Worm (Caenorhabditis elegans): Measurements from ENCODE around the gene F20H11.1.

F20H11.1 gene

ce11 chrIII:6606641-6607040 lies 14.7 kb upstream of the F20H11.1 start:
- no peak for TF ChIP-seq C06A6.2 (GFP tag; conservative IDR thresholded peaks at IDR 0.05)
- TF ChIP-seq nhr-90 (tag; optimal IDR thresholded peaks at IDR 0.05): no peak
- no peak for TF ChIP-seq sptf-2 (GFP tag; optimal IDR thresholded peaks at IDR 0.05)
- no peak for TF ChIP-seq B0261.1 (tag; optimal IDR thresholded peaks at IDR 0.05)
- TF ChIP-seq ceh-58 (GFP tag; IDR thresholded peaks at IDR 0.05): no peak
- TF ChIP-seq aptf-2 (GFP tag; conservative IDR thresholded peaks at IDR 0.05): no peak
- no peak for TF ChIP-seq madf-3 (GFP tag; IDR thresholded peaks at IDR 0.05)
- TF ChIP-seq T26A5.8 (tag; optimal IDR thresholded peaks at IDR 0.05): no peak

DNA sequence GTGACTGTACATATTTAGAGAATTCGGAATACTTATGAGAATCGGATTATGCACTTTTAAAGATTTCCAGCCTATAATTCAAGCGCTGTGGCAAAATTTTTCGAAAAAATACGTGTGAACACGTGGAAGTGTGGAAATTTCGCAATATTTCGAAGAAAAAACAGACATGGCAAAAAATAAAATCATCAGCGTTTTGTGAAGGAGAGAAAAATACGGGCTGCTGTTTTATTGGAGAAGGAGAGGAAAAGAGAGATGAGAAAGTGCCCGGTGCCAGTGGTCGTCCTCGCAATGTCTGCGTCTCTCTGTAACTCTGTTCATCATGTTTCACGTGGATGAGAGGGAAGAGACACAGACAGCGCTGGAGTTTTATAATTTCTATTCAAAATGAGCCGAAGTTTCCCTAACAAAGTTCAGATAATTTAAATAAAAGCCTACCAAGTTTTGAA lies 14.1 kb upstream of the F20H11.1 start:
- TF ChIP-seq B0261.1 (tag; optimal IDR thresholded peaks at IDR 0.05) (peak; percentile 8), die-1 (tag; optimal IDR thresholded peaks at IDR 0.05) (peak; percentile 54), K11D2.4 (GFP tag; IDR thresholded peaks at IDR 0.05) (peak; percentile 79), nhr-179 (tag; optimal IDR thresholded peaks at IDR 0.05) (no peak), hsf-1 (GFP tag; IDR thresholded peaks at IDR 0.05) (no peak; the same call in 1 of the 2 replicates), zfh-2 (GFP tag; conservative IDR thresholded peaks at IDR 0.05) (peak; percentile 68), D2030.7 (GFP tag; IDR thresholded peaks at IDR 0.05) (no peak), mxl-1 (tag; optimal IDR thresholded peaks at IDR 0.05) (no peak), F33H1.4 (GFP tag; IDR thresholded peaks at IDR 0.05) (peak; percentile 53), let-526 (GFP tag; IDR thresholded peaks at IDR 0.05) (no peak), ccch-3 (GFP tag; optimal IDR thresholded peaks at IDR 0.05) (no peak), hrde-1 (tag; optimal IDR thresholded peaks at IDR 0.05; ENCODE audit: borderline replicate concordance) (peak; percentile 62), K12H6.12 (tag; optimal IDR thresholded peaks at IDR 0.05) (peak; percentile 78), B0336.3 (GFP tag; IDR thresholded peaks at IDR 0.05) (peak; percentile 90), akir-1 (GFP tag; optimal IDR thresholded peaks at IDR 0.05) (no peak), ztf-28 (GFP tag; IDR thresholded peaks at IDR 0.05) (no peak), F49E8.2 (tag; optimal IDR thresholded peaks at IDR 0.05; ENCODE audit: insufficient read depth) (peak; percentile 71), fkh-3 (tag; optimal IDR thresholded peaks at IDR 0.05) (peak; percentile 51), ZK185.1 (tag; optimal IDR thresholded peaks at IDR 0.05; ENCODE audit: poor library complexity, severe bottlenecking) (peak; percentile 63), unc-62 (GFP tag; optimal IDR thresholded peaks at IDR 0.05) (no peak), ztf-25 (GFP tag; IDR thresholded peaks at IDR 0.05) (no peak), lin-35 (GFP tag; optimal IDR thresholded peaks at IDR 0.05) (peak in 1 of 3 experiments; percentile 69), snpc-4 (GFP tag; optimal IDR thresholded peaks at IDR 0.05) (no peak), snpc-4 (tag; optimal IDR thresholded peaks at IDR 0.05) (peak in 3 of 4 experiments; percentile 50 to 64 (median 53)), let-607 (tag; optimal IDR thresholded peaks at IDR 0.05) (peak; percentile 26 to 79), rpc-1 (optimal IDR thresholded peaks at IDR 0.05) (no peak), rpc-1 (tag; optimal IDR thresholded peaks at IDR 0.05) (no peak), zim-3 (tag; optimal IDR thresholded peaks at IDR 0.05) (peak; percentile 60), him-1 (tag; optimal IDR thresholded peaks at IDR 0.05) (no peak), F55B11.4 (tag; optimal IDR thresholded peaks at IDR 0.05; ENCODE audit: borderline replicate concordance, insufficient read depth) (no peak), ceh-79 (tag; optimal IDR thresholded peaks at IDR 0.05) (peak; percentile 53), hlh-26 (GFP tag; conservative IDR thresholded peaks at IDR 0.05) (no peak), Y79H2A.3 (GFP tag; conservative IDR thresholded peaks at IDR 0.05) (0 out of 2 replicates have a peak, but pooled peaks have one; percentile 7), madf-10 (tag; optimal IDR thresholded peaks at IDR 0.05) (peak; percentile 69), sdz-38 (tag; optimal IDR thresholded peaks at IDR 0.05) (no peak), ceh-27 (GFP tag; optimal IDR thresholded peaks at IDR 0.05) (peak; percentile 77), madf-3 (GFP tag; IDR thresholded peaks at IDR 0.05) (peak; percentile 86), F57C9.4 (tag; optimal IDR thresholded peaks at IDR 0.05) (peak; percentile 86), egrh-3 (GFP tag; IDR thresholded peaks at IDR 0.05) (peak; percentile 32; the same call in 1 of the 2 replicates), cebp-2 (GFP tag; IDR thresholded peaks at IDR 0.05) (no peak), egl-44 (GFP tag; IDR thresholded peaks at IDR 0.05) (no peak), F37B4.10 (GFP tag; IDR thresholded peaks at IDR 0.05) (no peak)
